Worm (Caenorhabditis elegans) whole organism, L2 larva: ENCODE measurements around the gene F49C5.7.

Source experiments
- skn-1 ChIP-seq: sonication (generic microtip); optimal IDR thresholded peaks from 2 replicates; lab custom pipeline; 2017; ENCODE audit warnings: missing biosample characterization, missing genetic modification characterization
- zag-1 ChIP-seq: fragments of 150-350 bp; optimal IDR thresholded peaks from 2 replicates; lab custom pipeline; 2014; ENCODE audit warnings: missing biosample characterization, missing genetic modification characterization

- TF ChIP-seq zag-1 (tag; lab: Kevin White, UChicago) (no peak), skn-1 (tag; lab: Kevin White, UChicago) (no peak)
Measured at ce11 chrII:12606900-12607299, 40.9 kb downstream of the F49C5.7 start, which contains the start of gene Y38E10A.8.
